Fruit fly (Drosophila melanogaster) whole organism, embryonic: Measurements from ENCODE around the gene Sfxn2.

Experiments used
- B-H2 ChIP-seq: fragments of 200-800 bp; sonication (Bioruptor generic); optimal IDR thresholded peaks from 2 replicates; lab custom pipeline; 2018; ENCODE audit warnings: missing biosample characterization, mild to moderate bottlenecking, missing genetic modification characterization
- Bgb ChIP-seq: fragments of 200-800 bp; sonication (Bioruptor generic); IDR thresholded peaks from 2 replicates; pipeline ENCODE4 v1.3.6; 2022; ENCODE audit warnings: missing biosample characterization, missing genetic modification characterization; ENCODE audit not compliant: partially characterized antibody
- Bteb2 ChIP-seq: fragments of 200-800 bp; sonication (Bioruptor generic); optimal IDR thresholded peaks from 2 replicates; lab custom pipeline; 2016; ENCODE audit warnings: missing biosample characterization, missing genetic modification characterization
- CG11456 ChIP-seq: fragments of 200-800 bp; sonication (Bioruptor generic); IDR thresholded peaks from 3 replicates; pipeline ENCODE4 v1.3.6; 2022; ENCODE audit warnings: missing biosample characterization, missing genetic modification characterization
- CG11504 ChIP-seq: fragments of 200-800 bp; sonication (Bioruptor generic); optimal IDR thresholded peaks from 3 replicates; lab custom pipeline; 2019; ENCODE audit warnings: missing biosample characterization, mild to moderate bottlenecking, missing genetic modification characterization, moderate library complexity
- CG12155 ChIP-seq: fragments of 200-800 bp; sonication (Bioruptor generic); optimal IDR thresholded peaks from 3 replicates; lab custom pipeline; 2016; ENCODE audit warnings: missing biosample characterization, missing genetic modification characterization
- CG13894 ChIP-seq: fragments of 200-800 bp; sonication (Bioruptor generic); optimal IDR thresholded peaks from 3 replicates; lab custom pipeline; 2018; ENCODE audit warnings: missing biosample characterization, mild to moderate bottlenecking, missing genetic modification characterization, moderate library complexity
- CG15011 ChIP-seq: fragments of 200-800 bp; sonication (Bioruptor generic); optimal IDR thresholded peaks from 3 replicates; lab custom pipeline; 2018; ENCODE audit warnings: missing biosample characterization, mild to moderate bottlenecking, missing genetic modification characterization
- CG16863 ChIP-seq: fragments of 200-800 bp; sonication (Bioruptor generic); optimal IDR thresholded peaks from 3 replicates; lab custom pipeline; 2016; ENCODE audit warnings: missing biosample characterization, missing genetic modification characterization
- CG17361 ChIP-seq: fragments of 200-800 bp; sonication (Bioruptor generic); IDR thresholded peaks from 3 replicates; pipeline ENCODE4 v1.3.6; 2022; ENCODE audit warnings: missing biosample characterization, missing genetic modification characterization
- CG18619 ChIP-seq: fragments of 200-800 bp; sonication (Bioruptor generic); optimal IDR thresholded peaks from 3 replicates; lab custom pipeline; 2017; ENCODE audit warnings: missing biosample characterization, mild to moderate bottlenecking, missing genetic modification characterization
- CG2116 ChIP-seq: fragments of 200-800 bp; sonication (Bioruptor generic); optimal IDR thresholded peaks from 3 replicates; lab custom pipeline; 2018; ENCODE audit warnings: missing biosample characterization, mild to moderate bottlenecking, missing genetic modification characterization
- CG2712 ChIP-seq: fragments of 200-800 bp; optimal IDR thresholded peaks from 3 replicates; lab custom pipeline; 2019; ENCODE audit warnings: missing biosample characterization, mild to moderate bottlenecking, missing genetic modification characterization, moderate library complexity
- CG34224 ChIP-seq: fragments of 200-800 bp; sonication (Bioruptor generic); IDR thresholded peaks from 3 replicates; pipeline ENCODE4 v1.3.6; 2022; ENCODE audit warnings: missing biosample characterization, missing genetic modification characterization; ENCODE audit not compliant: partially characterized antibody
- CG4730 ChIP-seq: fragments of 200-800 bp; sonication (Bioruptor generic); IDR thresholded peaks from 2 replicates; pipeline ENCODE4 v1.3.6; 2022; ENCODE audit warnings: missing biosample characterization, missing genetic modification characterization
- CG6689 ChIP-seq: fragments of 200-800 bp; sonication (Bioruptor generic); IDR thresholded peaks from 2 replicates; pipeline ENCODE4 v1.3.6; 2022; ENCODE audit warnings: missing biosample characterization, missing genetic modification characterization
- CG7786 ChIP-seq: fragments of 200-800 bp; sonication (Bioruptor generic); optimal IDR thresholded peaks from 2 replicates; lab custom pipeline; 2016; ENCODE audit warnings: missing biosample characterization, missing genetic modification characterization
- CG7839 ChIP-seq: fragments of 200-800 bp; sonication (Bioruptor generic); optimal IDR thresholded peaks from 3 replicates; lab custom pipeline; 2018; ENCODE audit warnings: missing biosample characterization, mild to moderate bottlenecking, missing genetic modification characterization, moderate library complexity
- CG7928 ChIP-seq: fragments of 200-800 bp; sonication (Bioruptor generic); optimal IDR thresholded peaks from 2 replicates; lab custom pipeline; 2017; ENCODE audit warnings: missing biosample characterization, mild to moderate bottlenecking, missing genetic modification characterization
- CG9437 ChIP-seq: fragments of 200-800 bp; sonication (Bioruptor generic); optimal IDR thresholded peaks from 2 replicates; lab custom pipeline; 2018; ENCODE audit warnings: missing biosample characterization, mild to moderate bottlenecking, missing genetic modification characterization
- CG9932 ChIP-seq: fragments of 200-800 bp; sonication (Bioruptor generic); IDR thresholded peaks from 2 replicates; pipeline ENCODE4 v1.3.6; 2022; ENCODE audit warnings: missing biosample characterization, missing genetic modification characterization
- Dp ChIP-seq: fragments of 200-800 bp; sonication (Bioruptor generic); optimal IDR thresholded peaks from 2 replicates; lab custom pipeline; 2018; ENCODE audit warnings: missing biosample characterization, mild to moderate bottlenecking, missing genetic modification characterization, moderate library complexity
- Hr3 ChIP-seq: fragments of 200-800 bp; sonication (Bioruptor generic); optimal IDR thresholded peaks from 3 replicates; lab custom pipeline; 2016; ENCODE audit warnings: missing biosample characterization, missing genetic modification characterization
- Mes4 ChIP-seq: fragments of 200-800 bp; sonication (Bioruptor generic); optimal IDR thresholded peaks from 2 replicates; lab custom pipeline; 2016; ENCODE audit warnings: missing biosample characterization, missing genetic modification characterization
- Poxn ChIP-seq: fragments of 200-800 bp; sonication (Bioruptor generic); IDR thresholded peaks from 2 replicates; pipeline ENCODE4 v1.3.6; 2022; ENCODE audit warnings: missing biosample characterization, missing genetic modification characterization
- Ptx1 ChIP-seq: fragments of 200-800 bp; sonication (Bioruptor generic); IDR thresholded peaks from 2 replicates; pipeline ENCODE4 v1.3.6; 2022; ENCODE audit warnings: missing biosample characterization, missing genetic modification characterization
- Side ChIP-seq: fragments of 200-800 bp; sonication (Bioruptor generic); optimal IDR thresholded peaks from 2 replicates; lab custom pipeline; 2016; ENCODE audit warnings: missing biosample characterization, missing genetic modification characterization
- Sry-δ ChIP-seq: fragments of 200-800 bp; sonication (Bioruptor generic); optimal IDR thresholded peaks from 2 replicates; lab custom pipeline; 2016; ENCODE audit warnings: missing biosample characterization, missing genetic modification characterization
- Taf1 ChIP-seq: fragments of 200-800 bp; sonication (Bioruptor generic); IDR thresholded peaks from 2 replicates; pipeline ENCODE4 v1.3.6; 2022; ENCODE audit warnings: missing biosample characterization, missing genetic modification characterization
- Trl ChIP-seq, 3 experiments: fragments of >200 bp in 2 of 3; fragments of 200-800 bp in 1 of 3; sonication (Bioruptor generic) in 1 of 3; optimal IDR thresholded peaks; 2 replicates in 1 of 3; 3 replicates in 2 of 3; lab custom pipeline; 2016 to 2017; ENCODE audit warnings: missing biosample characterization in 1 of 3, missing genetic modification characterization in 1 of 3
- bcd ChIP-seq: fragments of 200-800 bp; sonication (Bioruptor generic); optimal IDR thresholded peaks from 2 replicates; lab custom pipeline; 2017; ENCODE audit warnings: missing biosample characterization, mild to moderate bottlenecking, missing genetic modification characterization
- caup ChIP-seq: fragments of 200-800 bp; sonication (Bioruptor generic); optimal IDR thresholded peaks from 3 replicates; lab custom pipeline; 2017; ENCODE audit warnings: missing biosample characterization, mild to moderate bottlenecking, missing genetic modification characterization, moderate library complexity; ENCODE audit not compliant: severe bottlenecking
- chm ChIP-seq: fragments of 200-800 bp; sonication (Bioruptor generic); IDR thresholded peaks from 2 replicates; pipeline ENCODE4 v1.3.6; 2022; ENCODE audit warnings: missing biosample characterization, missing genetic modification characterization
- dm ChIP-seq: fragments of 200-800 bp; sonication (Bioruptor generic); optimal IDR thresholded peaks from 3 replicates; lab custom pipeline; 2016; ENCODE audit warnings: missing biosample characterization, missing genetic modification characterization
- dmrt99B ChIP-seq: fragments of 200-800 bp; sonication (Bioruptor generic); optimal IDR thresholded peaks from 2 replicates; lab custom pipeline; 2018; ENCODE audit warnings: missing biosample characterization, mild to moderate bottlenecking, missing genetic modification characterization, moderate library complexity
- esg ChIP-seq: fragments of 200-800 bp; sonication (Bioruptor generic); conservative IDR thresholded peaks from 2 replicates; pipeline ENCODE4 v1.3.6; 2022; ENCODE audit warnings: missing biosample characterization, missing genetic modification characterization
- fd102C ChIP-seq: fragments of 200-800 bp; sonication (Bioruptor generic); optimal IDR thresholded peaks from 2 replicates; lab custom pipeline; 2018; ENCODE audit warnings: missing biosample characterization, mild to moderate bottlenecking, missing genetic modification characterization, moderate library complexity
- h ChIP-seq: fragments of >200 bp; optimal IDR thresholded peaks from 2 replicates; lab custom pipeline; 2017
- knrl ChIP-seq: fragments of 200-800 bp; sonication (Bioruptor generic); IDR thresholded peaks from 3 replicates; pipeline ENCODE4 v1.3.6; 2022; ENCODE audit warnings: missing biosample characterization, missing genetic modification characterization; ENCODE audit not compliant: partially characterized antibody
- lbe ChIP-seq: fragments of 200-800 bp; sonication (Bioruptor generic); optimal IDR thresholded peaks from 2 replicates; lab custom pipeline; 2016; ENCODE audit warnings: missing biosample characterization, mild to moderate bottlenecking, missing genetic modification characterization
- nmo ChIP-seq: fragments of 200-800 bp; sonication (Bioruptor generic); optimal IDR thresholded peaks from 2 replicates; lab custom pipeline; 2018; ENCODE audit warnings: missing biosample characterization, mild to moderate bottlenecking, missing genetic modification characterization, moderate library complexity
- oc ChIP-seq: fragments of 200-800 bp; sonication (Bioruptor generic); optimal IDR thresholded peaks from 2 replicates; lab custom pipeline; 2018; ENCODE audit warnings: missing biosample characterization, mild to moderate bottlenecking, missing genetic modification characterization, moderate library complexity
- pb ChIP-seq: fragments of 200-800 bp; sonication (Bioruptor generic); optimal IDR thresholded peaks from 3 replicates; lab custom pipeline; 2016; ENCODE audit warnings: missing biosample characterization, missing genetic modification characterization
- pfk ChIP-seq: fragments of 200-800 bp; sonication (Bioruptor generic); optimal IDR thresholded peaks from 2 replicates; lab custom pipeline; 2018; ENCODE audit warnings: missing biosample characterization, mild to moderate bottlenecking, missing genetic modification characterization, moderate library complexity
- ranshi ChIP-seq: fragments of 200-800 bp; sonication (Bioruptor generic); IDR thresholded peaks from 2 replicates; pipeline ENCODE4 v1.3.6; 2022; ENCODE audit warnings: missing biosample characterization, missing genetic modification characterization
- sisA ChIP-seq: fragments of 200-800 bp; sonication (Bioruptor generic); IDR thresholded peaks from 2 replicates; pipeline ENCODE4 v1.3.6; 2022; ENCODE audit warnings: missing biosample characterization, missing genetic modification characterization
- slou ChIP-seq: fragments of 200-800 bp; sonication (Bioruptor generic); optimal IDR thresholded peaks from 3 replicates; lab custom pipeline; 2016; ENCODE audit warnings: missing biosample characterization, missing genetic modification characterization
- tup ChIP-seq: fragments of 200-800 bp; sonication (Bioruptor generic); optimal IDR thresholded peaks from 2 replicates; lab custom pipeline; 2016; ENCODE audit warnings: missing biosample characterization, mild to moderate bottlenecking, missing genetic modification characterization, moderate library complexity
- zf30C ChIP-seq: fragments of 200-800 bp; sonication (Bioruptor generic); optimal IDR thresholded peaks from 3 replicates; lab custom pipeline; 2018; ENCODE audit warnings: missing biosample characterization, mild to moderate bottlenecking, missing genetic modification characterization
- zfh1 ChIP-seq: fragments of 200-800 bp; sonication (Bioruptor generic); IDR thresholded peaks from 3 replicates; pipeline ENCODE4 v1.3.6; 2022; ENCODE audit warnings: missing biosample characterization, missing genetic modification characterization

Gene Sfxn2

dm6 chr3L:19097665-19098082 lies 34.7 kb downstream of the Sfxn2 start, which contains the start of the genes Naxd and CG14079 (continued):
- TF ChIP-seq Bgb (GFP tag; lab: Robert Waterston, UW) (peak; percentile 31; the same call in 1 of the 2 replicates), Poxn (GFP tag; lab: Robert Waterston, UW) (no peak), CG7839 (tag; lab: Kevin White, UChicago) (peak; percentile 83), Dp (peak; percentile 45), Trl (optimal IDR thresholded peaks at IDR 0.05; lab: Kevin White, UChicago) (no peak), Trl (GFP tag; optimal IDR thresholded peaks at IDR 0.05; lab: Kevin White, UChicago) (peak; percentile 26), CG9932 (GFP tag; lab: Robert Waterston, UW) (peak; percentile 68), caup (GFP tag; lab: Kevin White, UChicago) (peak; percentile 23), dmrt99B (tag; lab: Kevin White, UChicago) (peak; percentile 70), CG34224 (GFP tag; lab: Robert Waterston, UW) (no peak), oc (tag; lab: Kevin White, UChicago) (peak; percentile 29), Hr3 (GFP tag; lab: Kevin White, UChicago) (peak; percentile 73), tup (GFP tag; lab: Kevin White, UChicago) (no peak), CG9437 (GFP tag; lab: Kevin White, UChicago) (peak; percentile 40), chm (GFP tag; lab: Robert Waterston, UW) (0 out of 2 replicates have a peak, but pooled peaks have one; percentile 21), B-H2 (GFP tag; lab: Kevin White, UChicago) (peak; percentile 64), Sry-δ (GFP tag; lab: Kevin White, UChicago) (peak; percentile 63), CG7786 (peak; percentile 23), slou (GFP tag; lab: Kevin White, UChicago) (no peak), CG13894 (tag; lab: Kevin White, UChicago) (no peak), dm (GFP tag; lab: Kevin White, UChicago) (no peak), CG2712 (tag; lab: Kevin White, UChicago) (peak; percentile 73), CG12155 (GFP tag; lab: Kevin White, UChicago) (peak; percentile 48), fd102C (GFP tag; lab: Kevin White, UChicago) (no peak), knrl (GFP tag; lab: Robert Waterston, UW) (peak; percentile 43; the same call in 1 of the 3 replicates), Mes4 (GFP tag; lab: Kevin White, UChicago) (no peak), lbe (peak; percentile 56), Bteb2 (GFP tag; lab: Kevin White, UChicago) (peak; percentile 7), CG18619 (GFP tag; lab: Kevin White, UChicago) (peak; percentile 40), CG4730 (peak; percentile 42; the same call in 1 of the 2 replicates), h (lab: Kevin White, UChicago) (no peak), nmo (GFP tag; lab: Kevin White, UChicago) (peak; percentile 85), CG6689 (GFP tag; lab: Robert Waterston, UW) (peak; percentile 34; the same call in 1 of the 2 replicates), sisA (GFP tag; lab: Robert Waterston, UW) (peak; percentile 76), CG15011 (no peak), pfk (GFP tag; lab: Kevin White, UChicago) (no peak), CG17361 (peak; percentile 55; the same call in 1 of the 3 replicates), ranshi (GFP tag; lab: Robert Waterston, UW) (peak; percentile 59; the same call in 1 of the 2 replicates), zf30C (GFP tag; lab: Kevin White, UChicago) (peak; percentile 74), CG11456 (GFP tag; lab: Robert Waterston, UW) (peak; percentile 73; the same call in 2 of the 3 replicates), zfh1 (peak; percentile 55; the same call in 2 of the 3 replicates), pb (no peak), CG11504 (tag; lab: Kevin White, UChicago) (peak; percentile 65), Taf1 (GFP tag; lab: Robert Waterston, UW) (no peak), Ptx1 (GFP tag; lab: Robert Waterston, UW) (peak; percentile 87), CG7928 (GFP tag; lab: Kevin White, UChicago) (peak; percentile 0), bcd (GFP tag; lab: Kevin White, UChicago) (peak; percentile 58), CG2116 (GFP tag; lab: Kevin White, UChicago) (peak; percentile 46), CG16863 (peak; percentile 8), Side (no peak), esg (peak; percentile 69)
